Fruit fly (Drosophila melanogaster): ENCODE data around the gene RpS27A.

Gene RpS27A

DNA sequence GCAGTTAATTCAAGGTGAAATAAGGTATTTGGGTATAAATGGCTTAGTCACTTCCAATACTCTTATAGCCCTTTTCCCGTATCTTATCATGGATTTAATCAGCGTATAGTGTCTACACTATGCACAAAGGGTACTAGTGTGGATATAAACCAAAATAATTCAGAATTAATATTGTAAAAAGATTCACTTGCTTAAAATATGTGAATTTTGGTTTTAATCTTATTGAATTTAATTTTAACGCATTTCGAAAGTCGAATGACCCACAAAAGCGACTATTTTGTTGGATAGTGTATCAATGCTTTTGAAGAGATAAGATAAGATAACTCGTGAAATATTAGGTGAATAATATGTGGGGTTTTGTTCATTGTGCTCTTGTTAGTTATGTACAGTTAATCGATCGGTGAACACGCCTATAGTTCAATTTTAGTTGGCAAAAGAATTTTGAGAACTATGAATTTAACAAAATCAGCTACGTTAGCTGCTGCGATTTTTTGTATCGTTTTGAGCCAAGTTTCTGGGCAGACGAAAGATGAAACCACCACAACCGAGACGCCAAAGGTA is 26.2 kb upstream of the RpS27A start, which contains the start of gene CG5096 (continued):
- TF ChIP-seq CG6765 (GFP tag; optimal IDR thresholded peaks at IDR 0.05) (peak; percentile 83), CG13287 (GFP tag; IDR thresholded peaks at IDR 0.05; ENCODE audit: partially characterized antibody) (no peak), Opbp (GFP tag; IDR thresholded peaks at IDR 0.05; ENCODE audit: partially characterized antibody) (no peak), Hr78 (GFP tag; optimal IDR thresholded peaks at IDR 0.05) (no peak), CG1792 (GFP tag; optimal IDR thresholded peaks at IDR 0.05) (peak; percentile 78), tgo (GFP tag; IDR thresholded peaks at IDR 0.05) (peak; percentile 90), CG6791 (GFP tag; IDR thresholded peaks at IDR 0.05; ENCODE audit: partially characterized antibody) (no peak), CG4820 (GFP tag; optimal IDR thresholded peaks at IDR 0.05) (peak; percentile 67), CG18262 (tag; optimal IDR thresholded peaks at IDR 0.05) (peak; percentile 87), crol (GFP tag; IDR thresholded peaks at IDR 0.05) (no peak), CG30431 (GFP tag; optimal IDR thresholded peaks at IDR 0.05) (peak; percentile 52), Oli (tag; optimal IDR thresholded peaks at IDR 0.05) (peak; percentile 86), vnd (GFP tag; IDR thresholded peaks at IDR 0.05; ENCODE audit: partially characterized antibody) (no peak), sna (GFP tag; IDR thresholded peaks at IDR 0.05; ENCODE audit: partially characterized antibody) (no peak), aop (GFP tag; IDR thresholded peaks at IDR 0.05) (no peak), CG15073 (GFP tag; optimal IDR thresholded peaks at IDR 0.05) (peak; percentile 16), Lim3 (GFP tag; IDR thresholded peaks at IDR 0.05) (peak; percentile 55; the same call in 1 of the 2 replicates), CG4404 (GFP tag; IDR thresholded peaks at IDR 0.05) (no peak), chif (GFP tag; optimal IDR thresholded peaks at IDR 0.05) (peak; percentile 62 to 64), CG31224 (GFP tag; IDR thresholded peaks at IDR 0.05) (peak; percentile 72; the same call in 1 of the 2 replicates), CG3838 (GFP tag; optimal IDR thresholded peaks at IDR 0.05) (peak; percentile 49), CG8924 (tag; optimal IDR thresholded peaks at IDR 0.05) (peak; percentile 94), odd (GFP tag; optimal IDR thresholded peaks at IDR 0.05) (peak; percentile 75), Doc3 (GFP tag; IDR thresholded peaks at IDR 0.05; ENCODE audit: partially characterized antibody) (no peak), CG14050 (GFP tag; IDR thresholded peaks at IDR 0.05) (peak; percentile 87), chn (GFP tag; optimal IDR thresholded peaks at IDR 0.05) (peak; percentile 55), zen (tag; optimal IDR thresholded peaks at IDR 0.05) (peak; percentile 66), CTCF (GFP tag; optimal IDR thresholded peaks at IDR 0.05) (peak; percentile 7), jing (GFP tag; optimal IDR thresholded peaks at IDR 0.05) (peak; percentile 55), ttk (GFP tag; IDR thresholded peaks at IDR 0.05) (peak; percentile 82; the same call in 1 of the 2 replicates), CG2889 (GFP tag; IDR thresholded peaks at IDR 0.05) (peak; percentile 93), gsb (GFP tag; IDR thresholded peaks at IDR 0.05) (peak; percentile 84), H2.0 (GFP tag; IDR thresholded peaks at IDR 0.05) (peak; percentile 79), Side (GFP tag; optimal IDR thresholded peaks at IDR 0.05) (peak; percentile 83), bbx (GFP tag; IDR thresholded peaks at IDR 0.05; ENCODE audit: partially characterized antibody) (no peak), row (GFP tag; IDR thresholded peaks at IDR 0.05) (peak; percentile 96), CHES-1-like (GFP tag; optimal IDR thresholded peaks at IDR 0.05) (peak; percentile 62), disco-r (GFP tag; optimal IDR thresholded peaks at IDR 0.05) (peak; percentile 59), Abd-B (GFP tag; optimal IDR thresholded peaks at IDR 0.05) (no peak), Deaf1 (tag; optimal IDR thresholded peaks at IDR 0.05) (peak; percentile 75), gt (GFP tag; IDR thresholded peaks at IDR 0.05) (no peak), CG12071 (GFP tag; optimal IDR thresholded peaks at IDR 0.05) (no peak), sqz (GFP tag; optimal IDR thresholded peaks at IDR 0.05) (peak; percentile 61), CG18764 (GFP tag; optimal IDR thresholded peaks at IDR 0.05) (peak; percentile 68), CG1832 (GFP tag; optimal IDR thresholded peaks at IDR 0.05) (no peak), Sin3A (optimal IDR thresholded peaks at IDR 0.05) (no peak), wor (GFP tag; IDR thresholded peaks at IDR 0.05) (peak; percentile 76), pfk (GFP tag; optimal IDR thresholded peaks at IDR 0.05) (no peak), CG10431 (GFP tag; optimal IDR thresholded peaks at IDR 0.05) (no peak), CG3407 (GFP tag; optimal IDR thresholded peaks at IDR 0.05) (peak; percentile 49), CG15011 (GFP tag; optimal IDR thresholded peaks at IDR 0.05) (peak; percentile 84)
